Worm (Caenorhabditis elegans) whole organism, L4 larva: ENCODE measurements around the gene F28D1.6.

Experiments
- F10B5.3 ChIP-seq: sonication (generic microtip); optimal IDR thresholded peaks from 2 replicates; lab custom pipeline; 2016; ENCODE audit warnings: mild to moderate bottlenecking, missing genetic modification characterization, missing compliant biosample characterization
- F26F4.8 ChIP-seq: fragments of 200-800 bp; sonication (Bioruptor generic); conservative IDR thresholded peaks from 2 replicates; pipeline ENCODE4 v1.3.6; 2022; ENCODE audit warnings: missing genetic modification characterization, missing compliant biosample characterization
- F49E8.2 ChIP-seq: sonication (generic microtip); optimal IDR thresholded peaks from 2 replicates; lab custom pipeline; 2016; ENCODE audit warnings: missing compliant biosample characterization, mild to moderate bottlenecking, missing genetic modification characterization, borderline replicate concordance
- R02D3.7 ChIP-seq: fragments of 150-350 bp; sonication (generic microtip); optimal IDR thresholded peaks from 3 replicates; lab custom pipeline; 2014; ENCODE audit warnings: missing biosample characterization, missing genetic modification characterization
- T20F7.1 ChIP-seq: fragments of 200-800 bp; sonication (Bioruptor generic); optimal IDR thresholded peaks from 2 replicates; lab custom pipeline; 2018; ENCODE audit warnings: mild to moderate bottlenecking, missing genetic modification characterization, missing compliant biosample characterization
- Y48G9A.11 ChIP-seq: fragments of 200-800 bp; sonication (Bioruptor generic); IDR thresholded peaks from 2 replicates; pipeline ENCODE4 v1.3.6; 2022; ENCODE audit warnings: missing genetic modification reagents, missing genetic modification characterization, missing compliant biosample characterization
- Y5F2A.4 ChIP-seq: fragments of 200-800 bp; sonication (Bioruptor generic); optimal IDR thresholded peaks from 2 replicates; lab custom pipeline; 2018; ENCODE audit warnings: mild to moderate bottlenecking, missing genetic modification characterization, missing compliant biosample characterization
- ZK337.2 ChIP-seq: fragments of 200-800 bp; sonication (Bioruptor generic); IDR thresholded peaks from 2 replicates; pipeline ENCODE4 v1.3.6; 2022; ENCODE audit warnings: missing genetic modification reagents, missing genetic modification characterization, missing compliant biosample characterization
- ZK546.5 ChIP-seq, 2 experiments: sonication (generic microtip); optimal IDR thresholded peaks; 2 replicates each; lab custom pipeline; 2017; ENCODE audit warnings: missing biosample characterization in 2 of 2, missing genetic modification characterization in 2 of 2
- aha-1 ChIP-seq: fragments of 150-350 bp; peaks from one replicate; lab custom pipeline; 2014; ENCODE audit warnings: missing biosample characterization, missing genetic modification characterization
- arid-1 ChIP-seq: fragments of 200-800 bp; sonication (Bioruptor generic); conservative IDR thresholded peaks from 2 replicates; pipeline ENCODE4 v1.3.6; 2022; ENCODE audit warnings: missing genetic modification reagents, missing genetic modification characterization, missing compliant biosample characterization
- ceh-20 ChIP-seq: fragments of 200-800 bp; sonication (Bioruptor generic); IDR thresholded peaks from 2 replicates; pipeline ENCODE4 v1.3.6; 2022; ENCODE audit warnings: missing genetic modification reagents, missing genetic modification characterization, missing compliant biosample characterization
- ceh-28 ChIP-seq: fragments of 150-350 bp; optimal IDR thresholded peaks from 2 replicates; lab custom pipeline; 2014; ENCODE audit warnings: missing biosample characterization, missing genetic modification reagents, missing genetic modification characterization
- ceh-32 ChIP-seq: sonication (generic microtip); optimal IDR thresholded peaks from 2 replicates; lab custom pipeline; 2016; ENCODE audit warnings: mild to moderate bottlenecking, missing genetic modification characterization, missing compliant biosample characterization; ENCODE audit not compliant: poor library complexity
- ceh-82 ChIP-seq: sonication (generic microtip); optimal IDR thresholded peaks from 2 replicates; lab custom pipeline; 2017; ENCODE audit warnings: missing biosample characterization, missing genetic modification characterization
- ces-1 ChIP-seq: fragments of 150-350 bp; sonication (generic microtip); optimal IDR thresholded peaks from 4 replicates; lab custom pipeline; 2014; ENCODE audit warnings: missing biosample characterization, missing genetic modification reagents, missing genetic modification characterization
- daf-12 ChIP-seq: fragments of 150-350 bp; optimal IDR thresholded peaks from 2 replicates; lab custom pipeline; 2014; ENCODE audit warnings: missing biosample characterization, missing genetic modification reagents, missing genetic modification characterization
- daf-16 ChIP-seq, 3 experiments: sonication (generic microtip); optimal IDR thresholded peaks; 2 replicates each; lab custom pipeline; 2016 to 2017; ENCODE audit warnings: missing genetic modification characterization in 3 of 3, missing genetic modification reagents in 3 of 3, mild to moderate bottlenecking in 2 of 3, missing compliant biosample characterization in 2 of 3, missing biosample characterization in 1 of 3, moderate library complexity in 1 of 3
- daf-8 ChIP-seq: fragments of 200-800 bp; sonication (Bioruptor generic); IDR thresholded peaks from 2 replicates; pipeline ENCODE4 v1.3.6; 2022; ENCODE audit warnings: missing genetic modification characterization, missing compliant biosample characterization
- dmd-6 ChIP-seq: fragments of 200-800 bp; sonication (Bioruptor generic); IDR thresholded peaks from 2 replicates; pipeline ENCODE4 v1.3.6; 2022; ENCODE audit warnings: missing genetic modification reagents, missing genetic modification characterization, missing compliant biosample characterization
- dmd-8 ChIP-seq: fragments of 200-800 bp; sonication (Bioruptor generic); IDR thresholded peaks from 2 replicates; pipeline ENCODE4 v1.3.6; 2022; ENCODE audit warnings: missing genetic modification characterization, missing compliant biosample characterization
- dpl-1 ChIP-seq: fragments of 150-350 bp; optimal IDR thresholded peaks from 2 replicates; lab custom pipeline; 2014; ENCODE audit warnings: missing biosample characterization, missing genetic modification reagents, missing genetic modification characterization
- duxl-1 ChIP-seq: sonication (generic microtip); optimal IDR thresholded peaks from 2 replicates; lab custom pipeline; 2016; ENCODE audit warnings: mild to moderate bottlenecking, missing genetic modification characterization, moderate library complexity, missing compliant biosample characterization; ENCODE audit not compliant: poor library complexity
- fos-1 ChIP-seq: fragments of 150-350 bp; optimal IDR thresholded peaks from 2 replicates; lab custom pipeline; 2014; ENCODE audit warnings: missing biosample characterization, missing genetic modification characterization
- gei-8 ChIP-seq: fragments of 200-800 bp; sonication (Bioruptor generic); optimal IDR thresholded peaks from 2 replicates; lab custom pipeline; 2018; ENCODE audit warnings: mild to moderate bottlenecking, missing genetic modification characterization, missing compliant biosample characterization
- hif-1 ChIP-seq, 2 experiments: sonication (generic microtip); optimal IDR thresholded peaks; 2 replicates each; lab custom pipeline; 2016 to 2017; ENCODE audit warnings: missing compliant biosample characterization in 2 of 2, missing genetic modification characterization in 2 of 2, missing genetic modification reagents in 2 of 2, missing genotype in 2 of 2, mild to moderate bottlenecking in 1 of 2
- hlh-30 ChIP-seq: sonication (generic microtip); optimal IDR thresholded peaks from 2 replicates; lab custom pipeline; 2017; ENCODE audit warnings: antibody characterized with exemption, mild to moderate bottlenecking, missing genetic modification characterization, missing compliant biosample characterization; ENCODE audit not compliant: insufficient read depth
- hmg-1.1 ChIP-seq: fragments of 200-800 bp; sonication (Bioruptor generic); IDR thresholded peaks from 2 replicates; pipeline ENCODE4 v1.3.6; 2022; ENCODE audit warnings: missing genetic modification reagents, missing genetic modification characterization, missing compliant biosample characterization
- lim-7 ChIP-seq: fragments of 200-800 bp; sonication (Bioruptor generic); IDR thresholded peaks from 2 replicates; pipeline ENCODE4 v1.3.6; 2022; ENCODE audit warnings: missing genetic modification characterization, missing compliant biosample characterization
- lin-29 ChIP-seq: fragments of 200-800 bp; sonication (Bioruptor generic); IDR thresholded peaks from 2 replicates; pipeline ENCODE4 v1.3.6; 2022; ENCODE audit warnings: missing genetic modification reagents, missing genetic modification characterization, missing compliant biosample characterization
- lin-38 ChIP-seq: fragments of 200-800 bp; sonication (Bioruptor generic); IDR thresholded peaks from 2 replicates; pipeline ENCODE4 v1.3.6; 2022; ENCODE audit warnings: missing genetic modification reagents, missing genetic modification characterization, missing compliant biosample characterization
- madf-5 ChIP-seq, 2 experiments: fragments of 200-800 bp; sonication (Bioruptor generic); IDR thresholded peaks; 2 replicates each; pipeline ENCODE4 v1.3.6; 2022; ENCODE audit warnings: missing compliant biosample characterization in 2 of 2, missing genetic modification characterization in 2 of 2
- mdt-29 ChIP-seq: fragments of 200-800 bp; sonication (Bioruptor generic); IDR thresholded peaks from 2 replicates; pipeline ENCODE4 v1.3.6; 2022; ENCODE audit warnings: missing genetic modification reagents, missing genetic modification characterization, missing compliant biosample characterization
- mep-1 ChIP-seq: fragments of 150-350 bp; sonication (generic microtip); optimal IDR thresholded peaks from 3 replicates; lab custom pipeline; 2014; ENCODE audit warnings: missing biosample characterization, missing genetic modification characterization
- mxl-3 ChIP-seq: fragments of 200-800 bp; sonication (Bioruptor generic); optimal IDR thresholded peaks from 2 replicates; lab custom pipeline; 2018; ENCODE audit warnings: mild to moderate bottlenecking, missing genetic modification characterization, missing compliant biosample characterization
- nhr-42 ChIP-seq: fragments of 200-800 bp; sonication (Bioruptor generic); IDR thresholded peaks from 2 replicates; pipeline ENCODE4 v1.3.6; 2022; ENCODE audit warnings: missing genetic modification characterization, missing compliant biosample characterization
- nhr-48 ChIP-seq: sonication (generic microtip); optimal IDR thresholded peaks from 2 replicates; lab custom pipeline; 2016; ENCODE audit warnings: mild to moderate bottlenecking, missing genetic modification characterization, missing compliant biosample characterization
- nhr-6 ChIP-seq: fragments of 150-350 bp; optimal IDR thresholded peaks from 2 replicates; lab custom pipeline; 2014; ENCODE audit warnings: missing biosample characterization, missing genetic modification characterization
- pha-4 ChIP-seq, 2 experiments: fragments of 150-350 bp in 1 of 2; fragments of 200-800 bp in 1 of 2; sonication (Bioruptor generic) in 1 of 2; IDR thresholded peaks in 1 of 2; optimal IDR thresholded peaks in 1 of 2; 2 replicates each; pipeline versions ENCODE4 v1.3.6 to Lab custom; 2014 to 2022; ENCODE audit warnings: missing genetic modification characterization in 2 of 2, missing genetic modification reagents in 2 of 2, missing biosample characterization in 1 of 2, missing compliant biosample characterization in 1 of 2
- php-3 ChIP-seq: fragments of 200-800 bp; sonication (Bioruptor generic); IDR thresholded peaks from 2 replicates; pipeline ENCODE4 v1.3.6; 2022; ENCODE audit warnings: missing genetic modification reagents, missing genetic modification characterization, missing compliant biosample characterization
- pqm-1 ChIP-seq: sonication (generic microtip); optimal IDR thresholded peaks from 2 replicates; lab custom pipeline; 2017; ENCODE audit warnings: missing biosample characterization, missing genetic modification characterization
- rbr-2 ChIP-seq: sonication (generic microtip); optimal IDR thresholded peaks from 2 replicates; lab custom pipeline; 2016; ENCODE audit warnings: missing genotype, missing genetic modification characterization, missing compliant biosample characterization
- tag-97 ChIP-seq: fragments of 200-800 bp; sonication (Bioruptor generic); IDR thresholded peaks from 2 replicates; pipeline ENCODE4 v1.3.6; 2022; ENCODE audit warnings: missing genetic modification characterization, missing compliant biosample characterization
- tra-1 ChIP-seq: fragments of 200-800 bp; sonication (Bioruptor generic); IDR thresholded peaks from 2 replicates; pipeline ENCODE4 v1.3.6; 2022; ENCODE audit warnings: missing genetic modification reagents, missing genetic modification characterization, missing compliant biosample characterization
- unc-130 ChIP-seq: sonication (generic microtip); optimal IDR thresholded peaks from 2 replicates; lab custom pipeline; 2016; ENCODE audit warnings: missing genetic modification reagents, missing genetic modification characterization, missing compliant biosample characterization
- unc-39 ChIP-seq: sonication (generic microtip); optimal IDR thresholded peaks from 2 replicates; lab custom pipeline; 2017; ENCODE audit warnings: missing biosample characterization, missing genetic modification characterization
- zag-1 ChIP-seq: fragments of 150-350 bp; optimal IDR thresholded peaks from 2 replicates; lab custom pipeline; 2014; ENCODE audit warnings: missing biosample characterization, missing genetic modification characterization
- zip-11 ChIP-seq: fragments of 200-800 bp; sonication (Bioruptor generic); IDR thresholded peaks from 2 replicates; pipeline ENCODE4 v1.3.6; 2022; ENCODE audit warnings: missing genetic modification characterization, missing compliant biosample characterization
- zip-2 ChIP-seq: fragments of 150-350 bp; optimal IDR thresholded peaks from 2 replicates; lab custom pipeline; 2014; ENCODE audit warnings: missing biosample characterization, missing genetic modification characterization

The F28D1.6 gene

DNA sequence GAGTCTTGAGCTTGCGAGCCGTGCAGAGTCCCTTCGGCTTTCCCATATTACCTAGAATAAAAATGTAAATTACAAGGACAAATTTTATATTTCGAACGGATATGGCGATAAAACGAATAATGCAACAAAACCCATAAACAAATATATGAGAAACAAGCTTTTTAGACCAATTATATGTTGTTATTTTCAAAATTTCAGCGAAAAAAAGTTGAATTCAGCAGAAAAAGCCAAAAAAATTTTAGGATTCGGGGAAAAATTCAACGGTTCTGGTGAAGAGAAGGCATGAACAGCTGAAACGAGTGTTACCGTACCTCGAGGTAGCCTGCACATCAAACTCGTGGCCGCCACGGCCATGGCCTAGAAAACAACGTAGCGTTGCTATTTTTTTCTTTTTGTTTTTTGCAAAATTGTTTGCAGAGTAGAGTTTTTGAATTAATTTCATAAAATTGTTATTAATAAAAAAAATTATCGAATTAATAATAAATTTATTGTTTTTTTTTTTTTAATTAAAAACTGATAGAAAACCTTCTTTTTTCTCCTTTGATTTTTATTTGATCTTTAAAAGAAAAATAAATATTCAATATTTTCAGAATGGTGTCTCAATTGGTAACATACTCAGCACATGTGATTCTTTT, 6.2 kb upstream of the F28D1.6 start, which contains the start of the genes rps-23 and dpm-3:
Gene rps-23, minus strand, starts transcription at position 51 of the 635 bp plus-strand sequence.
Gene dpm-3, plus strand, starts transcription at position 585 of the 635 bp plus-strand sequence.
- TF ChIP-seq php-3 = peak; percentile 85
- no peak for TF ChIP-seq daf-12 (tag; lab: Kevin White, UChicago)
- no peak for TF ChIP-seq ceh-28 (tag; lab: Kevin White, UChicago)
- TF ChIP-seq hmg-1.1 (GFP tag; lab: Robert Waterston, UW) = peak; percentile 88
- no peak for TF ChIP-seq F26F4.8 (GFP tag; lab: Robert Waterston, UW)
- TF ChIP-seq duxl-1 (tag; lab: Kevin White, UChicago) = peak; percentile 91
- no peak for TF ChIP-seq unc-39 (tag; lab: Kevin White, UChicago)
- TF ChIP-seq hlh-30 (tag; lab: Kevin White, UChicago) = peak; percentile 93
- peak; percentile 90 for TF ChIP-seq lin-38 (GFP tag; lab: Robert Waterston, UW)
- TF ChIP-seq fos-1 = no peak
- TF ChIP-seq Y5F2A.4 (GFP tag; lab: Kevin White, UChicago) = no peak
- peak; percentile 81 for TF ChIP-seq mdt-29 (GFP tag; lab: Robert Waterston, UW)
- TF ChIP-seq ceh-20 (GFP tag; lab: Robert Waterston, UW) = peak; percentile 91
- TF ChIP-seq pqm-1 = peak; percentile 27
- TF ChIP-seq T20F7.1 = peak; percentile 90
- no peak for TF ChIP-seq R02D3.7 (tag; lab: Kevin White, UChicago)
- no peak for TF ChIP-seq gei-8 (GFP tag; lab: Kevin White, UChicago)
- TF ChIP-seq F49E8.2 (tag; lab: Kevin White, UChicago) = peak; percentile 83
- TF ChIP-seq ceh-32 = peak; percentile 26
- TF ChIP-seq ces-1 (GFP tag; lab: Kevin White, UChicago) = peak; percentile 16
- peak; percentile 67 for TF ChIP-seq zag-1 (tag; lab: Kevin White, UChicago)
- peak; percentile 87 for TF ChIP-seq mxl-3 (GFP tag; lab: Kevin White, UChicago)
- TF ChIP-seq ZK546.5 (tag; optimal IDR thresholded peaks at IDR 0.05; lab: Kevin White, UChicago) = peak; percentile 92 to 97
- peak; percentile 56 for TF ChIP-seq F10B5.3 (tag; lab: Kevin White, UChicago)
- no peak for TF ChIP-seq ceh-82 (tag; lab: Kevin White, UChicago)
- peak; percentile 86 for TF ChIP-seq nhr-6 (tag; lab: Kevin White, UChicago)
- peak; percentile 84 for TF ChIP-seq pha-4 (GFP tag; IDR thresholded peaks at IDR 0.05; lab: Robert Waterston, UW)
- TF ChIP-seq pha-4 (tag; optimal IDR thresholded peaks at IDR 0.05; lab: Kevin White, UChicago) = peak; percentile 93
- TF ChIP-seq daf-16 (GFP tag; optimal IDR thresholded peaks at IDR 0.05; lab: Kevin White, UChicago) = peak; percentile 53 to 57
- TF ChIP-seq daf-16 (tag; optimal IDR thresholded peaks at IDR 0.05; lab: Kevin White, UChicago) = peak; percentile 87
- no peak for TF ChIP-seq zip-11 (GFP tag; lab: Robert Waterston, UW)
- TF ChIP-seq nhr-48 (tag; lab: Kevin White, UChicago) = peak; percentile 63
- TF ChIP-seq lin-29 (GFP tag; lab: Robert Waterston, UW) = peak; percentile 80
- peak; percentile 90 for TF ChIP-seq rbr-2 (tag; lab: Kevin White, UChicago)
- peak; percentile 88 for TF ChIP-seq Y48G9A.11 (GFP tag; lab: Robert Waterston, UW)
- TF ChIP-seq unc-130 (GFP tag; lab: Kevin White, UChicago) = peak; percentile 98
- peak; percentile 92 for TF ChIP-seq arid-1 (GFP tag; lab: Robert Waterston, UW)
- peak; percentile 71 to 95; a peak in 2 of 4 replicates for TF ChIP-seq madf-5 (GFP tag; IDR thresholded peaks at IDR 0.05; lab: Robert Waterston, UW)
- peak; percentile 97 for TF ChIP-seq aha-1 (tag; lab: Kevin White, UChicago)
- TF ChIP-seq tra-1 (GFP tag; lab: Robert Waterston, UW) = peak; percentile 78; the same call in 1 of the 2 replicates
- peak; percentile 62 for TF ChIP-seq zip-2 (tag; lab: Kevin White, UChicago)
- TF ChIP-seq dpl-1 (GFP tag; lab: Kevin White, UChicago) = peak; percentile 89
- peak in 1 of 2 experiments; percentile 97 for TF ChIP-seq hif-1 (tag; optimal IDR thresholded peaks at IDR 0.05; lab: Kevin White, UChicago)
- peak; percentile 86; the same call in 1 of the 2 replicates for TF ChIP-seq tag-97 (GFP tag; lab: Robert Waterston, UW)
- peak; percentile 54; the same call in 1 of the 2 replicates for TF ChIP-seq lim-7
- TF ChIP-seq mep-1 = peak; percentile 97
- peak; percentile 91 for TF ChIP-seq dmd-6 (GFP tag; lab: Robert Waterston, UW)
- TF ChIP-seq nhr-42 = peak; percentile 82
- peak; percentile 98 for TF ChIP-seq ZK337.2 (GFP tag; lab: Robert Waterston, UW)
- 0 out of 2 replicates have a peak, but pooled peaks have one; percentile 69 for TF ChIP-seq dmd-8 (GFP tag; lab: Robert Waterston, UW)
- no peak for TF ChIP-seq daf-8
